Fruit fly (Drosophila melanogaster) whole organism, embryonic: ENCODE measurements around the gene CG14082.

Experiments
- Ada2b ChIP-seq: fragments of 200-800 bp; sonication (Bioruptor generic); IDR thresholded peaks from 2 replicates; pipeline ENCODE4 v1.3.6; 2022; ENCODE audit warnings: missing biosample characterization, missing genetic modification characterization
- B-H2 ChIP-seq: fragments of 200-800 bp; sonication (Bioruptor generic); optimal IDR thresholded peaks from 2 replicates; lab custom pipeline; 2018; ENCODE audit warnings: missing biosample characterization, mild to moderate bottlenecking, missing genetic modification characterization
- CG10147 ChIP-seq: fragments of 200-800 bp; sonication (Bioruptor generic); optimal IDR thresholded peaks from 2 replicates; lab custom pipeline; 2019; ENCODE audit warnings: missing biosample characterization, mild to moderate bottlenecking, missing genetic modification characterization, moderate library complexity
- CG10979 ChIP-seq: fragments of 200-800 bp; sonication (Bioruptor generic); optimal IDR thresholded peaks from 2 replicates; lab custom pipeline; 2018; ENCODE audit warnings: missing biosample characterization, mild to moderate bottlenecking, missing genetic modification characterization, moderate library complexity
- CG11247 ChIP-seq: fragments of 200-800 bp; sonication (Bioruptor generic); IDR thresholded peaks from 2 replicates; pipeline ENCODE4 v1.3.6; 2022; ENCODE audit warnings: missing biosample characterization, missing genetic modification characterization
- CG14860 ChIP-seq: fragments of 200-800 bp; sonication (Bioruptor generic); IDR thresholded peaks from 3 replicates; pipeline ENCODE4 v1.3.6; 2022; ENCODE audit warnings: missing biosample characterization, missing genetic modification characterization; ENCODE audit not compliant: partially characterized antibody
- CG14965 ChIP-seq: fragments of 200-800 bp; sonication (Bioruptor generic); optimal IDR thresholded peaks from 2 replicates; lab custom pipeline; 2016; ENCODE audit warnings: missing biosample characterization, missing genetic modification characterization, borderline replicate concordance
- CG16863 ChIP-seq: fragments of 200-800 bp; sonication (Bioruptor generic); optimal IDR thresholded peaks from 3 replicates; lab custom pipeline; 2016; ENCODE audit warnings: missing biosample characterization, missing genetic modification characterization
- CG18262 ChIP-seq: fragments of 200-800 bp; optimal IDR thresholded peaks from 3 replicates; lab custom pipeline; 2019; ENCODE audit warnings: missing biosample characterization, mild to moderate bottlenecking, missing genetic modification characterization, moderate library complexity
- CG2199 ChIP-seq: fragments of 200-800 bp; sonication (Bioruptor generic); IDR thresholded peaks from 3 replicates; pipeline ENCODE4 v1.3.6; 2022; ENCODE audit warnings: missing biosample characterization, missing genetic modification characterization
- CG30431 ChIP-seq: fragments of 200-800 bp; sonication (Bioruptor generic); optimal IDR thresholded peaks from 2 replicates; lab custom pipeline; 2017; ENCODE audit warnings: missing biosample characterization, missing genetic modification characterization
- CG3065 ChIP-seq: fragments of 200-800 bp; sonication (Bioruptor generic); optimal IDR thresholded peaks from 2 replicates; lab custom pipeline; 2016; ENCODE audit warnings: missing biosample characterization, missing genetic modification characterization
- CG31388 ChIP-seq: fragments of 200-800 bp; sonication (Bioruptor generic); optimal IDR thresholded peaks from 2 replicates; lab custom pipeline; 2016; ENCODE audit warnings: missing biosample characterization, missing genetic modification characterization
- CG4282 ChIP-seq: fragments of 200-800 bp; sonication (Bioruptor generic); optimal IDR thresholded peaks from 2 replicates; lab custom pipeline; 2016; ENCODE audit warnings: missing biosample characterization, missing genetic modification characterization
- CG4854 ChIP-seq: fragments of 200-800 bp; sonication (Bioruptor generic); optimal IDR thresholded peaks from 2 replicates; lab custom pipeline; 2016; ENCODE audit warnings: missing biosample characterization, missing genetic modification characterization, inconsistent platforms
- CG5245 ChIP-seq: fragments of 200-800 bp; sonication (Bioruptor generic); optimal IDR thresholded peaks from 3 replicates; lab custom pipeline; 2016; ENCODE audit warnings: missing biosample characterization, missing genetic modification characterization
- CG6854 ChIP-seq: fragments of 200-800 bp; sonication (Bioruptor generic); optimal IDR thresholded peaks from 3 replicates; lab custom pipeline; 2017; ENCODE audit warnings: missing biosample characterization, mild to moderate bottlenecking, missing genetic modification characterization
- CG7271 ChIP-seq: fragments of 200-800 bp; sonication (Bioruptor generic); optimal IDR thresholded peaks from 2 replicates; lab custom pipeline; 2018; ENCODE audit warnings: missing biosample characterization, mild to moderate bottlenecking, missing genetic modification characterization, moderate library complexity
- CG7556 ChIP-seq: fragments of 200-800 bp; sonication (Bioruptor generic); optimal IDR thresholded peaks from 2 replicates; lab custom pipeline; 2017; ENCODE audit warnings: missing biosample characterization, mild to moderate bottlenecking, missing genetic modification characterization
- CG9609 ChIP-seq: fragments of 200-800 bp; sonication (Bioruptor generic); optimal IDR thresholded peaks from 3 replicates; lab custom pipeline; 2016; ENCODE audit warnings: missing biosample characterization, missing genetic modification characterization
- CG9797 ChIP-seq: fragments of 200-800 bp; sonication (Bioruptor generic); optimal IDR thresholded peaks from 3 replicates; lab custom pipeline; 2018; ENCODE audit warnings: missing biosample characterization, mild to moderate bottlenecking, missing genetic modification characterization
- CG9932 ChIP-seq: fragments of 200-800 bp; sonication (Bioruptor generic); IDR thresholded peaks from 2 replicates; pipeline ENCODE4 v1.3.6; 2022; ENCODE audit warnings: missing biosample characterization, missing genetic modification characterization
- Dip2 ChIP-seq: fragments of 200-800 bp; sonication (Bioruptor generic); IDR thresholded peaks from 2 replicates; pipeline ENCODE4 v1.3.6; 2022; ENCODE audit warnings: missing biosample characterization, missing genetic modification characterization
- Dp ChIP-seq: fragments of 200-800 bp; sonication (Bioruptor generic); optimal IDR thresholded peaks from 2 replicates; lab custom pipeline; 2018; ENCODE audit warnings: missing biosample characterization, mild to moderate bottlenecking, missing genetic modification characterization, moderate library complexity
- E2f2 ChIP-seq: fragments of 200-800 bp; sonication (Bioruptor generic); IDR thresholded peaks from 2 replicates; pipeline ENCODE4 v1.3.6; 2022; ENCODE audit warnings: missing biosample characterization, missing genetic modification characterization
- Fer3 ChIP-seq: fragments of 200-800 bp; sonication (Bioruptor generic); optimal IDR thresholded peaks from 2 replicates; lab custom pipeline; 2018; ENCODE audit warnings: missing biosample characterization, mild to moderate bottlenecking, missing genetic modification characterization, moderate library complexity
- H15 ChIP-seq: fragments of 200-800 bp; sonication (Bioruptor generic); IDR thresholded peaks from 3 replicates; pipeline ENCODE4 v1.3.6; 2022; ENCODE audit warnings: missing biosample characterization, missing genetic modification characterization
- HHEX ChIP-seq: fragments of 200-800 bp; sonication (Bioruptor generic); optimal IDR thresholded peaks from 3 replicates; lab custom pipeline; 2017; ENCODE audit warnings: missing biosample characterization, mild to moderate bottlenecking, missing genetic modification characterization, missing genetic modification reagents
- Hr3 ChIP-seq: fragments of 200-800 bp; sonication (Bioruptor generic); optimal IDR thresholded peaks from 3 replicates; lab custom pipeline; 2016; ENCODE audit warnings: missing biosample characterization, missing genetic modification characterization
- Lpt ChIP-seq: fragments of >200 bp; optimal IDR thresholded peaks from 2 replicates; lab custom pipeline; 2018; ENCODE audit warnings: missing biosample characterization, missing genetic modification characterization
- MBD-R2 ChIP-seq: fragments of 200-800 bp; sonication (Bioruptor generic); IDR thresholded peaks from 2 replicates; pipeline ENCODE4 v1.3.6; 2022; ENCODE audit warnings: missing biosample characterization, missing genetic modification characterization
- Max ChIP-seq: fragments of 200-800 bp; sonication (Bioruptor generic); optimal IDR thresholded peaks from 2 replicates; lab custom pipeline; 2016; ENCODE audit warnings: missing biosample characterization, mild to moderate bottlenecking, missing genetic modification characterization
- Oli ChIP-seq: fragments of 200-800 bp; sonication (Bioruptor generic); optimal IDR thresholded peaks from 2 replicates; lab custom pipeline; 2018; ENCODE audit warnings: missing biosample characterization, mild to moderate bottlenecking, missing genetic modification characterization, moderate library complexity
- Ravus ChIP-seq: fragments of 200-800 bp; sonication (Bioruptor generic); IDR thresholded peaks from 2 replicates; pipeline ENCODE4 v1.3.6; 2022; ENCODE audit warnings: missing biosample characterization, missing genetic modification characterization
- Sry-β ChIP-seq: fragments of 200-800 bp; sonication (Bioruptor generic); optimal IDR thresholded peaks from 2 replicates; lab custom pipeline; 2018; ENCODE audit warnings: missing biosample characterization, mild to moderate bottlenecking, missing genetic modification characterization, moderate library complexity
- Vsx1 ChIP-seq: fragments of 200-800 bp; sonication (Bioruptor generic); optimal IDR thresholded peaks from 2 replicates; lab custom pipeline; 2017; ENCODE audit warnings: missing biosample characterization, mild to moderate bottlenecking, missing genetic modification characterization, missing genetic modification reagents
- ato ChIP-seq: fragments of 200-800 bp; sonication (Bioruptor generic); IDR thresholded peaks from 2 replicates; pipeline ENCODE4 v1.3.6; 2022; ENCODE audit warnings: missing biosample characterization, missing genetic modification characterization; ENCODE audit not compliant: partially characterized antibody
- cg ChIP-seq: fragments of 200-800 bp; sonication (Bioruptor generic); optimal IDR thresholded peaks from 3 replicates; lab custom pipeline; 2019; ENCODE audit warnings: missing biosample characterization, mild to moderate bottlenecking, missing genetic modification characterization, moderate library complexity
- chn ChIP-seq: fragments of 200-800 bp; sonication (Bioruptor generic); optimal IDR thresholded peaks from 2 replicates; lab custom pipeline; 2016; ENCODE audit warnings: missing biosample characterization, missing genetic modification characterization
- fd96Cb ChIP-seq: fragments of 200-800 bp; sonication (Bioruptor generic); optimal IDR thresholded peaks from 2 replicates; lab custom pipeline; 2018; ENCODE audit warnings: missing biosample characterization, mild to moderate bottlenecking, missing genetic modification characterization, moderate library complexity
- insv ChIP-seq, 2 experiments: fragments of 200-800 bp; sonication (Bioruptor generic); optimal IDR thresholded peaks; 3 replicates each; lab custom pipeline; 2016 to 2018; ENCODE audit warnings: missing biosample characterization in 2 of 2, missing genetic modification characterization in 2 of 2
- jumu ChIP-seq: fragments of 200-800 bp; sonication (Bioruptor generic); optimal IDR thresholded peaks from 3 replicates; lab custom pipeline; 2016; ENCODE audit warnings: missing biosample characterization, missing genetic modification characterization
- otp ChIP-seq: fragments of 200-800 bp; sonication (Bioruptor generic); IDR thresholded peaks from 3 replicates; pipeline ENCODE4, ENCODE4 v1.3.6; 2022; ENCODE audit warnings: missing biosample characterization, missing genetic modification characterization
- p53 ChIP-seq: fragments of 200-800 bp; sonication (Bioruptor generic); optimal IDR thresholded peaks from 2 replicates; lab custom pipeline; 2016; ENCODE audit warnings: missing biosample characterization, missing genetic modification characterization
- pan ChIP-seq, 4 experiments: fragments of >200 bp in 3 of 4; fragments of 200-800 bp in 1 of 4; sonication (Bioruptor generic) in 1 of 4; optimal IDR thresholded peaks in 3 of 4; IDR thresholded peaks in 1 of 4; 2 replicates each; pipeline versions ENCODE4 v1.3.6 to Lab custom; 2017 to 2022; ENCODE audit warnings: missing biosample characterization in 2 of 4, missing genetic modification characterization in 2 of 4, mixed read lengths in 1 of 4
- peb ChIP-seq: fragments of 200-800 bp; sonication (Bioruptor generic); IDR thresholded peaks from 2 replicates; pipeline ENCODE4 v1.3.6; 2022; ENCODE audit warnings: missing biosample characterization, missing genetic modification characterization
- schlank ChIP-seq: fragments of 200-800 bp; sonication (Bioruptor generic); optimal IDR thresholded peaks from 2 replicates; lab custom pipeline; 2018; ENCODE audit warnings: missing biosample characterization, mild to moderate bottlenecking, missing genetic modification characterization
- stc ChIP-seq: fragments of 200-800 bp; sonication (Bioruptor generic); IDR thresholded peaks from 2 replicates; pipeline ENCODE4 v1.3.6; 2022; ENCODE audit warnings: missing biosample characterization, missing genetic modification characterization

Gene CG14082

DNA sequence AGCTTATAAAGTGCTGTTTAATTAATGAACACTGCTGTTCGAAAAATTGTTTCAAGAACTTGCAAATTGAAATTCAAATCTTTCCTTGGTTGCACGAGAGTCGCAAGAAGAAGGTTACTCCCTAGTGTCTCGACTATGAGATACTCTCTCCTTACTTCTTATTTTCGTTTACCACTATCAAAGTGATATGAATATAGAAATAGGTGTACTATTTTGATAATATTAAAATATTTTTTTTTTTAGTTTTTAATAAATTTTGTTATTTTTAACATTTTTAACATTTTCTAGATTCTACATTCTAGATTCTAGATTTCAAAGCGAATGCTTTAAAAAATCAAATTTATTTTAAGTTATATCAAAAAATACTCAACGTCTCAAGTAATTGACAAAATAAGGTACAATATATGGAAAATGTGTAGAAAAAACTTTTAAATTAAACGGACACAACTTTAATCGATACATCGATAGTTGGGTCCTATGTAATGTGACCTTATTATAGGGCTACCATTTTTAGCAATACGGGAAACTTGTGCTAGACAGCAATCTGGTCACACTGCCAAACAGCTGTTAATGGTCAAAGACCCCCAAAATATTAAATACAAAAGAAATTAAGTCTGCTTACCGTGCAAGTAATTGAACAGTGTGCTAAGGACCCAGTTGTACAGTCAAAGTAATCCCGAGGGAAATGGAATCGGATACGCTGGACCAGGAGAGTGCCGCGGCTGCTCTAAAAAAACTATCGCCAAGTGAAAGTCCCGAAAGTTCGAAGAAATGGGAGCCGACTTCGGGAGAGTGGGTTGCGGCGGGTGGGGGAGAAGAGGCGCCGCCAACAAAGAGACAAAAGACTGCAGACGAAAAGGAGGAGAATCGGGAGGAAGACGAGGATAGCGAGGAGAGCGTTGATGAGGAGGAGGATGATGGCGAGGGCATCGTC is 46.4 kb downstream of the CG14082 start, which contains the start of gene MESR6 (continued):
- TF ChIP-seq CG10147 (GFP tag; lab: Kevin White, UChicago) (peak; percentile 28), CG10979 (tag; lab: Kevin White, UChicago) (no peak), CG4854 (GFP tag; lab: Kevin White, UChicago) (no peak), CG16863 (GFP tag; lab: Kevin White, UChicago) (no peak), peb (no peak), CG31388 (no peak), CG14860 (peak; percentile 42), E2f2 (GFP tag; lab: Robert Waterston, UW) (peak; percentile 58; the same call in 1 of the 2 replicates), Fer3 (no peak), p53 (GFP tag; lab: Kevin White, UChicago) (no peak), CG9932 (GFP tag; lab: Robert Waterston, UW) (peak; percentile 3; the same call in 1 of the 2 replicates), HHEX (GFP tag; lab: Kevin White, UChicago) (peak; percentile 37), fd96Cb (no peak), CG4282 (no peak), CG5245 (no peak), CG9797 (GFP tag; lab: Kevin White, UChicago) (peak; percentile 93), Ada2b (GFP tag; lab: Robert Waterston, UW) (no peak), CG3065 (no peak), Max (GFP tag; lab: Kevin White, UChicago) (no peak), CG30431 (GFP tag; lab: Kevin White, UChicago) (no peak), Ravus (GFP tag; lab: Robert Waterston, UW) (no peak; the same call in 1 of the 2 replicates), CG6854 (GFP tag; lab: Kevin White, UChicago) (no peak), CG9609 (no peak), schlank (no peak), cg (no peak), H15 (GFP tag; lab: Robert Waterston, UW) (no peak), MBD-R2 (GFP tag; lab: Robert Waterston, UW) (peak; percentile 93), CG7556 (peak; percentile 47), CG11247 (GFP tag; lab: Robert Waterston, UW) (no peak), jumu (GFP tag; lab: Kevin White, UChicago) (no peak), CG2199 (GFP tag; lab: Robert Waterston, UW) (no peak), CG14965 (GFP tag; lab: Kevin White, UChicago) (no peak), Dip2 (GFP tag; lab: Robert Waterston, UW) (no peak), Oli (tag; lab: Kevin White, UChicago) (peak; percentile 17), ato (peak; percentile 58), Dp (GFP tag; lab: Kevin White, UChicago) (peak; percentile 64), otp (GFP tag; lab: Robert Waterston, UW) (no peak), Vsx1 (GFP tag; lab: Kevin White, UChicago) (no peak), Sry-β (GFP tag; lab: Kevin White, UChicago) (no peak), Hr3 (GFP tag; lab: Kevin White, UChicago) (no peak), Lpt (no peak), pan (optimal IDR thresholded peaks at IDR 0.05; lab: Kevin White, UChicago) (no peak), pan (GFP tag; optimal IDR thresholded peaks at IDR 0.05 in 1 of 2, IDR thresholded peaks at IDR 0.05 in 1 of 2) (no peak), B-H2 (GFP tag; lab: Kevin White, UChicago) (peak; percentile 13), CG7271 (tag; lab: Kevin White, UChicago) (no peak), chn (GFP tag; lab: Kevin White, UChicago) (no peak), CG18262 (peak; percentile 40), stc (GFP tag; lab: Robert Waterston, UW) (0 out of 2 replicates have a peak, but pooled peaks have one; percentile 23), insv (GFP tag; optimal IDR thresholded peaks at IDR 0.05; lab: Kevin White, UChicago) (peak in 1 of 2 experiments; percentile 24)
